Fruit fly (Drosophila melanogaster) whole organism, embryonic: ENCODE measurements around the gene RpL7.

ENCODE experiments used
- Antp ChIP-seq: fragments of 200-800 bp; sonication (Bioruptor generic); optimal IDR thresholded peaks from 3 replicates; lab custom pipeline; 2016; ENCODE audit warnings: missing biosample characterization, missing genetic modification characterization
- Atf-2 ChIP-seq: fragments of 200-800 bp; sonication (Bioruptor generic); optimal IDR thresholded peaks from 2 replicates; lab custom pipeline; 2016; ENCODE audit warnings: missing biosample characterization, missing genetic modification characterization
- B-H2 ChIP-seq: fragments of 200-800 bp; sonication (Bioruptor generic); optimal IDR thresholded peaks from 2 replicates; lab custom pipeline; 2018; ENCODE audit warnings: missing biosample characterization, mild to moderate bottlenecking, missing genetic modification characterization
- CG10147 ChIP-seq: fragments of 200-800 bp; sonication (Bioruptor generic); optimal IDR thresholded peaks from 2 replicates; lab custom pipeline; 2019; ENCODE audit warnings: missing biosample characterization, mild to moderate bottlenecking, missing genetic modification characterization, moderate library complexity
- CG11695 ChIP-seq: fragments of 200-800 bp; sonication (Bioruptor generic); IDR thresholded peaks from 3 replicates; pipeline ENCODE4 v1.3.6; 2022; ENCODE audit warnings: missing biosample characterization, missing genetic modification characterization
- CG12071 ChIP-seq: fragments of 200-800 bp; sonication (Bioruptor generic); optimal IDR thresholded peaks from 3 replicates; lab custom pipeline; 2018; ENCODE audit warnings: missing biosample characterization, mild to moderate bottlenecking, missing genetic modification characterization
- CG12155 ChIP-seq: fragments of 200-800 bp; sonication (Bioruptor generic); optimal IDR thresholded peaks from 3 replicates; lab custom pipeline; 2016; ENCODE audit warnings: missing biosample characterization, missing genetic modification characterization
- CG12391 ChIP-seq: fragments of 200-800 bp; sonication (Bioruptor generic); optimal IDR thresholded peaks from 3 replicates; lab custom pipeline; 2018; ENCODE audit warnings: missing biosample characterization, mild to moderate bottlenecking, missing genetic modification characterization, moderate library complexity
- CG14050 ChIP-seq: fragments of 200-800 bp; sonication (Bioruptor generic); IDR thresholded peaks from 3 replicates; pipeline ENCODE4 v1.3.6; 2022; ENCODE audit warnings: missing biosample characterization, missing genetic modification characterization
- CG15696 ChIP-seq: fragments of 200-800 bp; sonication (Bioruptor generic); optimal IDR thresholded peaks from 2 replicates; lab custom pipeline; 2019; ENCODE audit warnings: missing biosample characterization, mild to moderate bottlenecking, missing genetic modification characterization, moderate library complexity
- CG18262 ChIP-seq: fragments of 200-800 bp; optimal IDR thresholded peaks from 3 replicates; lab custom pipeline; 2019; ENCODE audit warnings: missing biosample characterization, mild to moderate bottlenecking, missing genetic modification characterization, moderate library complexity
- CG1832 ChIP-seq: fragments of 200-800 bp; sonication (Bioruptor generic); optimal IDR thresholded peaks from 2 replicates; lab custom pipeline; 2017; ENCODE audit warnings: missing biosample characterization, mild to moderate bottlenecking, missing genetic modification characterization, inconsistent platforms
- CG2875 ChIP-seq: fragments of 200-800 bp; sonication (Bioruptor generic); optimal IDR thresholded peaks from 2 replicates; lab custom pipeline; 2017; ENCODE audit warnings: missing biosample characterization, mild to moderate bottlenecking, missing genetic modification characterization, missing genetic modification reagents
- CG30020 ChIP-seq: fragments of 200-800 bp; optimal IDR thresholded peaks from 2 replicates; lab custom pipeline; 2019; ENCODE audit warnings: missing biosample characterization, mild to moderate bottlenecking, missing genetic modification characterization, moderate library complexity
- CG3281 ChIP-seq: fragments of 200-800 bp; sonication (Bioruptor generic); optimal IDR thresholded peaks from 3 replicates; lab custom pipeline; 2017; ENCODE audit warnings: missing biosample characterization, mild to moderate bottlenecking, missing genetic modification characterization
- CG33213 ChIP-seq: fragments of 200-800 bp; sonication (Bioruptor generic); optimal IDR thresholded peaks from 3 replicates; lab custom pipeline; 2016; ENCODE audit warnings: missing biosample characterization, missing genetic modification characterization
- CG4328 ChIP-seq: fragments of 200-800 bp; sonication (Bioruptor generic); optimal IDR thresholded peaks from 3 replicates; lab custom pipeline; 2017; ENCODE audit warnings: missing biosample characterization, missing genetic modification reagents, missing genetic modification characterization
- CG7372 ChIP-seq: fragments of 200-800 bp; sonication (Bioruptor generic); IDR thresholded peaks from 2 replicates; pipeline ENCODE4 v1.3.6; 2022; ENCODE audit warnings: missing biosample characterization, missing genetic modification characterization
- CG7987 ChIP-seq: fragments of 200-800 bp; sonication (Bioruptor generic); optimal IDR thresholded peaks from 2 replicates; lab custom pipeline; 2018; ENCODE audit warnings: missing biosample characterization, mild to moderate bottlenecking, missing genetic modification characterization, moderate library complexity
- CG9876 ChIP-seq: fragments of 200-800 bp; sonication (Bioruptor generic); optimal IDR thresholded peaks from 2 replicates; lab custom pipeline; 2016; ENCODE audit warnings: missing biosample characterization, missing genetic modification characterization
- CrebB ChIP-seq: fragments of 200-800 bp; sonication (Bioruptor generic); optimal IDR thresholded peaks from 3 replicates; lab custom pipeline; 2018; ENCODE audit warnings: missing biosample characterization, mild to moderate bottlenecking, missing genetic modification characterization
- Dfd ChIP-seq, 2 experiments: fragments of >200 bp; optimal IDR thresholded peaks; 2 replicates each; lab custom pipeline; 2017; ENCODE audit warnings: missing biosample characterization in 2 of 2, missing genetic modification characterization in 2 of 2
- Dip3 ChIP-seq: fragments of 200-800 bp; sonication (Bioruptor generic); optimal IDR thresholded peaks from 3 replicates; lab custom pipeline; 2016; ENCODE audit warnings: missing biosample characterization, missing genetic modification characterization
- Drgx ChIP-seq: fragments of 200-800 bp; sonication (Bioruptor generic); IDR thresholded peaks from 2 replicates; pipeline ENCODE4 v1.3.6; 2022; ENCODE audit warnings: missing biosample characterization, missing genetic modification characterization
- GATAe ChIP-seq: fragments of 200-800 bp; sonication (Bioruptor generic); conservative IDR thresholded peaks from 2 replicates; pipeline ENCODE4 v1.3.6; 2022; ENCODE audit warnings: missing biosample characterization, missing genetic modification characterization
- H15 ChIP-seq: fragments of 200-800 bp; sonication (Bioruptor generic); IDR thresholded peaks from 3 replicates; pipeline ENCODE4 v1.3.6; 2022; ENCODE audit warnings: missing biosample characterization, missing genetic modification characterization
- MBD-R2 ChIP-seq: fragments of 200-800 bp; sonication (Bioruptor generic); IDR thresholded peaks from 2 replicates; pipeline ENCODE4 v1.3.6; 2022; ENCODE audit warnings: missing biosample characterization, missing genetic modification characterization
- Oaz ChIP-seq: fragments of 200-800 bp; sonication (Bioruptor generic); IDR thresholded peaks from 2 replicates; pipeline ENCODE4 v1.3.6; 2022; ENCODE audit warnings: missing biosample characterization, missing genetic modification characterization
- Spps ChIP-seq: fragments of 200-800 bp; sonication (Bioruptor generic); optimal IDR thresholded peaks from 2 replicates; lab custom pipeline; 2018; ENCODE audit warnings: missing biosample characterization, mild to moderate bottlenecking, missing genetic modification characterization
- Sry-β ChIP-seq: fragments of 200-800 bp; sonication (Bioruptor generic); optimal IDR thresholded peaks from 2 replicates; lab custom pipeline; 2018; ENCODE audit warnings: missing biosample characterization, mild to moderate bottlenecking, missing genetic modification characterization, moderate library complexity
- Sry-δ ChIP-seq: fragments of 200-800 bp; sonication (Bioruptor generic); optimal IDR thresholded peaks from 2 replicates; lab custom pipeline; 2016; ENCODE audit warnings: missing biosample characterization, missing genetic modification characterization
- ac ChIP-seq: fragments of 200-800 bp; sonication (Bioruptor generic); optimal IDR thresholded peaks from 3 replicates; lab custom pipeline; 2017; ENCODE audit warnings: missing biosample characterization, mild to moderate bottlenecking, missing genetic modification characterization
- al ChIP-seq: fragments of 200-800 bp; sonication (Bioruptor generic); IDR thresholded peaks from 2 replicates; pipeline ENCODE4 v1.3.6; 2022; ENCODE audit warnings: missing biosample characterization, missing genetic modification characterization
- cg ChIP-seq: fragments of 200-800 bp; sonication (Bioruptor generic); optimal IDR thresholded peaks from 3 replicates; lab custom pipeline; 2019; ENCODE audit warnings: missing biosample characterization, mild to moderate bottlenecking, missing genetic modification characterization, moderate library complexity
- chm ChIP-seq: fragments of 200-800 bp; sonication (Bioruptor generic); IDR thresholded peaks from 2 replicates; pipeline ENCODE4 v1.3.6; 2022; ENCODE audit warnings: missing biosample characterization, missing genetic modification characterization
- dmrt11E ChIP-seq: fragments of 200-800 bp; sonication (Bioruptor generic); optimal IDR thresholded peaks from 3 replicates; lab custom pipeline; 2018; ENCODE audit warnings: missing biosample characterization, mild to moderate bottlenecking, missing genetic modification characterization, moderate library complexity
- dmrt99B ChIP-seq: fragments of 200-800 bp; sonication (Bioruptor generic); optimal IDR thresholded peaks from 2 replicates; lab custom pipeline; 2018; ENCODE audit warnings: missing biosample characterization, mild to moderate bottlenecking, missing genetic modification characterization, moderate library complexity
- emc ChIP-seq: fragments of 200-800 bp; sonication (Bioruptor generic); optimal IDR thresholded peaks from 2 replicates; lab custom pipeline; 2016; ENCODE audit warnings: missing biosample characterization, missing genetic modification characterization
- en ChIP-seq: fragments of 200-800 bp; sonication (Bioruptor generic); optimal IDR thresholded peaks from 2 replicates; lab custom pipeline; 2016; ENCODE audit warnings: missing biosample characterization, missing genetic modification characterization
- fru ChIP-seq: fragments of >200 bp; optimal IDR thresholded peaks from 2 replicates; lab custom pipeline; 2017
- fu2 ChIP-seq: fragments of 200-800 bp; sonication (Bioruptor generic); optimal IDR thresholded peaks from 2 replicates; lab custom pipeline; 2016; ENCODE audit warnings: missing biosample characterization, missing genetic modification characterization
- grn ChIP-seq: fragments of 200-800 bp; sonication (Bioruptor generic); optimal IDR thresholded peaks from 3 replicates; lab custom pipeline; 2017; ENCODE audit warnings: missing biosample characterization, missing genetic modification characterization
- knrl ChIP-seq: fragments of 200-800 bp; sonication (Bioruptor generic); IDR thresholded peaks from 3 replicates; pipeline ENCODE4 v1.3.6; 2022; ENCODE audit warnings: missing biosample characterization, missing genetic modification characterization; ENCODE audit not compliant: partially characterized antibody
- nmo ChIP-seq: fragments of 200-800 bp; sonication (Bioruptor generic); optimal IDR thresholded peaks from 2 replicates; lab custom pipeline; 2018; ENCODE audit warnings: missing biosample characterization, mild to moderate bottlenecking, missing genetic modification characterization, moderate library complexity
- onecut ChIP-seq: fragments of 200-800 bp; sonication (Bioruptor generic); IDR thresholded peaks from 2 replicates; pipeline ENCODE4 v1.3.6; 2022; ENCODE audit warnings: missing biosample characterization, missing genetic modification characterization
- pita ChIP-seq: fragments of 200-800 bp; sonication (Bioruptor generic); optimal IDR thresholded peaks from 2 replicates; lab custom pipeline; 2017; ENCODE audit warnings: missing biosample characterization, mild to moderate bottlenecking, missing genetic modification characterization
- schlank ChIP-seq: fragments of 200-800 bp; sonication (Bioruptor generic); optimal IDR thresholded peaks from 2 replicates; lab custom pipeline; 2018; ENCODE audit warnings: missing biosample characterization, mild to moderate bottlenecking, missing genetic modification characterization
- sd ChIP-seq: fragments of 200-800 bp; sonication (Bioruptor generic); optimal IDR thresholded peaks from 3 replicates; lab custom pipeline; 2018; ENCODE audit warnings: missing biosample characterization, mild to moderate bottlenecking, missing genetic modification characterization, moderate library complexity
- sens ChIP-seq: fragments of 200-800 bp; sonication (Bioruptor generic); peaks from one replicate; lab custom pipeline; 2016; ENCODE audit warnings: missing biosample characterization, missing genetic modification characterization
- sisA ChIP-seq: fragments of 200-800 bp; sonication (Bioruptor generic); IDR thresholded peaks from 2 replicates; pipeline ENCODE4 v1.3.6; 2022; ENCODE audit warnings: missing biosample characterization, missing genetic modification characterization
- twi ChIP-seq: fragments of 200-800 bp; optimal IDR thresholded peaks from 2 replicates; lab custom pipeline; 2019; ENCODE audit warnings: missing biosample characterization, mild to moderate bottlenecking, missing genetic modification characterization, moderate library complexity
- zen2 ChIP-seq: fragments of 200-800 bp; sonication (Bioruptor generic); IDR thresholded peaks from 3 replicates; pipeline ENCODE4 v1.3.6; 2022; ENCODE audit warnings: missing biosample characterization, missing genetic modification characterization; ENCODE audit not compliant: partially characterized antibody

The RpL7 gene

dm6 chr2L:10249655-10250202 is 48.9 kb downstream of the RpL7 start (continued):
- TF ChIP-seq grn (peak; percentile 20), CG12391 (tag; lab: Kevin White, UChicago) (no peak), Spps (peak; percentile 2), ac (GFP tag; lab: Kevin White, UChicago) (peak; percentile 73), Sry-β (GFP tag; lab: Kevin White, UChicago) (no peak), onecut (GFP tag; lab: Robert Waterston, UW) (peak; percentile 80), Antp (no peak), CG10147 (GFP tag; lab: Kevin White, UChicago) (no peak), cg (GFP tag; lab: Kevin White, UChicago) (peak; percentile 79), Dip3 (GFP tag; lab: Kevin White, UChicago) (no peak), CG7987 (GFP tag; lab: Kevin White, UChicago) (peak; percentile 72), CG3281 (peak; percentile 45), GATAe (GFP tag; lab: Robert Waterston, UW) (no peak), fru (lab: Kevin White, UChicago) (no peak), CG1832 (GFP tag; lab: Kevin White, UChicago) (no peak), MBD-R2 (no peak), emc (no peak), CG4328 (GFP tag; lab: Kevin White, UChicago) (peak; percentile 68), CG2875 (GFP tag; lab: Kevin White, UChicago) (peak; percentile 27), zen2 (GFP tag; lab: Robert Waterston, UW) (no peak), CG7372 (GFP tag; lab: Robert Waterston, UW) (no peak), schlank (tag; lab: Kevin White, UChicago) (no peak), Drgx (GFP tag; lab: Robert Waterston, UW) (no peak), H15 (GFP tag; lab: Robert Waterston, UW) (no peak), CG11695 (peak; percentile 55; the same call in 1 of the 3 replicates), CG14050 (GFP tag; lab: Robert Waterston, UW) (no peak), CG15696 (tag; lab: Kevin White, UChicago) (peak; percentile 83), chm (GFP tag; lab: Robert Waterston, UW) (peak; percentile 80), fu2 (no peak), sisA (GFP tag; lab: Robert Waterston, UW) (no peak), Atf-2 (GFP tag; lab: Kevin White, UChicago) (no peak), pita (GFP tag; lab: Kevin White, UChicago) (no peak), CG18262 (peak; percentile 23), Dfd (GFP tag; optimal IDR thresholded peaks at IDR 0.05; lab: Kevin White, UChicago) (no peak), nmo (GFP tag; lab: Kevin White, UChicago) (no peak), dmrt11E (tag; lab: Kevin White, UChicago) (peak; percentile 39), Sry-δ (no peak), B-H2 (GFP tag; lab: Kevin White, UChicago) (peak; percentile 31), en (no peak), CG9876 (GFP tag; lab: Kevin White, UChicago) (no peak), CG12071 (GFP tag; lab: Kevin White, UChicago) (no peak), CG33213 (peak; percentile 41), knrl (no peak), CG12155 (GFP tag; lab: Kevin White, UChicago) (no peak), Oaz (GFP tag; lab: Robert Waterston, UW) (no peak), twi (tag; lab: Kevin White, UChicago) (peak; percentile 53), CrebB (tag; lab: Kevin White, UChicago) (peak; percentile 64), sens (GFP tag; lab: Kevin White, UChicago) (peak; percentile 86), al (no peak), dmrt99B (tag; lab: Kevin White, UChicago) (no peak), CG30020 (tag; lab: Kevin White, UChicago) (peak; percentile 74), sd (tag; lab: Kevin White, UChicago) (peak; percentile 76)
